Fruit fly (Drosophila melanogaster): Measurements from ENCODE around the gene CG34135.

Gene CG34135

DNA sequence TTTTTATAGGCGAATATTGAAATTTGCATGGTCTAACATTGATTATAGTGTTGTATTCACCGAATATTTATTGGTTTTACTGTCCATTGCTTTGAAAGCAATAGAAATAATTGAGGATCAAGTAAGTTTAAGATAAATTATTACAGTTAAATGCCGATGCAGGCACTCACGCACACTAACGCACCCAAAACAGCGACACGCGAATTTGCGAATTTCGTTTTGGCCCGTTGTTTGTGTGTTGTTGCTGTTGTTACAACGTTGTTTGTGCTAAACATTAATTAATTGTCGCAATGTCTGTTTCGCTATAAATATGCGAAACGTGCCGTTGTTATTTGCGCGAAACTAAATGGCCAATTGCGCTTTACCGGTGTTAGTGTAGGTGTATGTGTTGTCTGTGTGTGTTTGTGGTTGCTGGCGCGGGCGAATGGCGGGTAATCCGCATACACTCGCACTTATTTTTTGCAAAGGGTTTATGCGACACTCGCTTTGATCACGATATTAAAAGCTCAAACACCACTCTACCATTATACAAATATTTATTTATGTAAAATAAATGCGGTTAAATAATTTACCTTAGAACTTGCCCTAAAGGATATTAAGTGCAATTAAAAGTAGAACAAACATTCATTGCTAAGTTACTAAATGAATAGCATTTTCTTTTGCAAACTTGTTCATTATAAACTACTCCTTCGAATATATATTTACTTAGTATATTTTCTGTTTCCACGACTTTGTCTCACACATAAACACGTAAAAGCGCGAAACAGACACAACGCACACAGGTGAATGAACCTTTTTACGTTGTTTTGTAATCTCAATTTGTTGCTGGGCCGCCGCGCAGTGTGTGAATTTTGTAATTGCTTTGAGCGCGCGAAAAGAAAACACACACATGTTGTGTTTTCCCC is 19.9 kb downstream of the CG34135 start (continued):
- no peak for TF ChIP-seq Mio (GFP tag; optimal IDR thresholded peaks at IDR 0.05)
- TF ChIP-seq N (GFP tag; optimal IDR thresholded peaks at IDR 0.05) = peak; percentile 40

- TF ChIP-seq CrebA (GFP tag; optimal IDR thresholded peaks at IDR 0.05; ENCODE audit: borderline replicate concordance) (no peak), Jra (GFP tag; optimal IDR thresholded peaks at IDR 0.05) (no peak), Hnf4 (GFP tag; optimal IDR thresholded peaks at IDR 0.05) (peak; percentile 3), Rel (GFP tag; optimal IDR thresholded peaks at IDR 0.05) (no peak), Rel (tag; optimal IDR thresholded peaks at IDR 0.05) (peak; percentile 46), pan (optimal IDR thresholded peaks at IDR 0.05) (no peak), dsf (GFP tag; optimal IDR thresholded peaks at IDR 0.05; ENCODE audit: borderline replicate concordance) (no peak), OdsH (GFP tag; optimal IDR thresholded peaks at IDR 0.05) (peak; percentile 4), br (GFP tag; optimal IDR thresholded peaks at IDR 0.05) (peak; percentile 10), HLH106 (tag; optimal IDR thresholded peaks at IDR 0.05) (peak; percentile 48), Myc (optimal IDR thresholded peaks at IDR 0.05) (no peak), psq (GFP tag; optimal IDR thresholded peaks at IDR 0.05) (no peak), Sp1 (GFP tag; optimal IDR thresholded peaks at IDR 0.05) (peak; percentile 18), brk (GFP tag; optimal IDR thresholded peaks at IDR 0.05) (no peak), tai (GFP tag; optimal IDR thresholded peaks at IDR 0.05) (no peak), foxo (GFP tag; optimal IDR thresholded peaks at IDR 0.05) (peak in 1 of 2 experiments; percentile 10), Hr83 (GFP tag; optimal IDR thresholded peaks at IDR 0.05; ENCODE audit: poor library complexity, severe bottlenecking) (peak; percentile 69), fru (GFP tag; optimal IDR thresholded peaks at IDR 0.05) (no peak), Vsx2 (GFP tag; optimal IDR thresholded peaks at IDR 0.05; ENCODE audit: partially characterized antibody) (peak; percentile 26), h (GFP tag; optimal IDR thresholded peaks at IDR 0.05) (peak; percentile 13), Abd-B (GFP tag; optimal IDR thresholded peaks at IDR 0.05) (no peak), Mio (GFP tag; optimal IDR thresholded peaks at IDR 0.05) (no peak), Dif (GFP tag; optimal IDR thresholded peaks at IDR 0.05; ENCODE audit: partially characterized antibody) (peak; percentile 26)
Measured at dm6 chr3R:8747134-8747870, 20.7 kb downstream of the CG34135 start, which contains the start of the genes CG9801 and Nasp. Gene CG9801 (minus strand): TSS chr3R:8747675. Gene Nasp (plus strand): TSS chr3R:8747798.

dm6 chr3R:8746354-8746753 is 21.6 kb downstream of the CG34135 start:
- no peak for TF ChIP-seq Myc (optimal IDR thresholded peaks at IDR 0.05)
- peak; percentile 46 for TF ChIP-seq brk (GFP tag; optimal IDR thresholded peaks at IDR 0.05)
- TF ChIP-seq br (GFP tag; optimal IDR thresholded peaks at IDR 0.05) = peak; percentile 62
- TF ChIP-seq Rel (GFP tag; optimal IDR thresholded peaks at IDR 0.05) = no peak
- TF ChIP-seq Rel (tag; optimal IDR thresholded peaks at IDR 0.05) = no peak
- peak in 1 of 2 experiments; percentile 82 for TF ChIP-seq foxo (GFP tag; optimal IDR thresholded peaks at IDR 0.05)
- TF ChIP-seq Sp1 (GFP tag; optimal IDR thresholded peaks at IDR 0.05) = peak; percentile 71
- TF ChIP-seq Jra (GFP tag; optimal IDR thresholded peaks at IDR 0.05) = peak; percentile 22
- TF ChIP-seq dsf (GFP tag; optimal IDR thresholded peaks at IDR 0.05; ENCODE audit: borderline replicate concordance) = no peak
- TF ChIP-seq Mio (GFP tag; optimal IDR thresholded peaks at IDR 0.05) = no peak
- TF ChIP-seq CG32264 (GFP tag; optimal IDR thresholded peaks at IDR 0.05) = no peak
- TF ChIP-seq Hnf4 (GFP tag; optimal IDR thresholded peaks at IDR 0.05) = peak; percentile 74
- peak; percentile 83 for TF ChIP-seq OdsH (GFP tag; optimal IDR thresholded peaks at IDR 0.05)
- peak; percentile 62 for TF ChIP-seq ey (GFP tag; optimal IDR thresholded peaks at IDR 0.05)
- TF ChIP-seq tai (GFP tag; optimal IDR thresholded peaks at IDR 0.05) = no peak
- no peak for TF ChIP-seq pan (optimal IDR thresholded peaks at IDR 0.05)
- TF ChIP-seq dl (GFP tag; optimal IDR thresholded peaks at IDR 0.05; ENCODE audit: insufficient read depth in 1 of 2, partially characterized antibody in 2 of 2) = no peak
- peak; percentile 41 for TF ChIP-seq dmrt93B (GFP tag; optimal IDR thresholded peaks at IDR 0.05)
- peak; percentile 56 for TF ChIP-seq woc (GFP tag; optimal IDR thresholded peaks at IDR 0.05)
- TF ChIP-seq Vsx2 (GFP tag; optimal IDR thresholded peaks at IDR 0.05; ENCODE audit: partially characterized antibody) = no peak
- peak; percentile 72 for TF ChIP-seq psq (GFP tag; optimal IDR thresholded peaks at IDR 0.05)
- no peak for TF ChIP-seq Dfd (GFP tag; optimal IDR thresholded peaks at IDR 0.05)
- no peak for TF ChIP-seq sv (GFP tag; optimal IDR thresholded peaks at IDR 0.05)
- peak; percentile 78 for TF ChIP-seq fru (GFP tag; optimal IDR thresholded peaks at IDR 0.05)
- peak; percentile 72 for TF ChIP-seq h (GFP tag; optimal IDR thresholded peaks at IDR 0.05)
- peak; percentile 80 for TF ChIP-seq rgr (GFP tag; optimal IDR thresholded peaks at IDR 0.05)
- TF ChIP-seq HLH106 (tag; optimal IDR thresholded peaks at IDR 0.05) = peak; percentile 76
- TF ChIP-seq sage (GFP tag; optimal IDR thresholded peaks at IDR 0.05) = peak; percentile 63
